Worm (Caenorhabditis elegans) whole organism, late embryonic: Measurements from ENCODE around the gene Y49F6C.6.

Experiments
- C08G9.2 ChIP-seq: sonication (generic microtip); optimal IDR thresholded peaks from 2 replicates; lab custom pipeline; 2016; ENCODE audit warnings: mild to moderate bottlenecking, missing genetic modification characterization, moderate library complexity, missing compliant biosample characterization
- K02D7.2 ChIP-seq: sonication (generic microtip); optimal IDR thresholded peaks from 2 replicates; lab custom pipeline; 2017; ENCODE audit warnings: mild to moderate bottlenecking, missing genetic modification characterization, missing compliant biosample characterization
- K09A11.1 ChIP-seq: sonication (generic microtip); optimal IDR thresholded peaks from 2 replicates; lab custom pipeline; 2017; ENCODE audit warnings: antibody characterized with exemption, mild to moderate bottlenecking, missing genetic modification characterization, missing compliant biosample characterization; ENCODE audit not compliant: insufficient read depth
- ahr-1 ChIP-seq: sonication (generic microtip); optimal IDR thresholded peaks from 2 replicates; lab custom pipeline; 2016; ENCODE audit warnings: missing genetic modification characterization, missing compliant biosample characterization
- ama-1 ChIP-seq: fragments of 150-350 bp; optimal IDR thresholded peaks from 2 replicates; lab custom pipeline; 2014
- ceh-14 ChIP-seq: sonication (generic microtip); optimal IDR thresholded peaks from 2 replicates; lab custom pipeline; 2016; ENCODE audit warnings: missing genotype, missing genetic modification characterization, missing compliant biosample characterization
- ceh-18 ChIP-seq: sonication (generic microtip); optimal IDR thresholded peaks from 2 replicates; lab custom pipeline; 2016; ENCODE audit warnings: missing genetic modification characterization, missing compliant biosample characterization
- ceh-19 ChIP-seq: fragments of 200-800 bp; sonication (Bioruptor generic); optimal IDR thresholded peaks from 2 replicates; lab custom pipeline; 2018; ENCODE audit warnings: mild to moderate bottlenecking, missing genetic modification characterization, missing compliant biosample characterization
- ceh-31 ChIP-seq: sonication (generic microtip); optimal IDR thresholded peaks from 2 replicates; lab custom pipeline; 2016; ENCODE audit warnings: missing genetic modification characterization, missing compliant biosample characterization
- ceh-34 ChIP-seq: sonication (generic microtip); optimal IDR thresholded peaks from 2 replicates; lab custom pipeline; 2016; ENCODE audit warnings: mild to moderate bottlenecking, missing genetic modification characterization, missing compliant biosample characterization
- ceh-45 ChIP-seq: fragments of 200-800 bp; sonication (Bioruptor generic); IDR thresholded peaks from 2 replicates; pipeline ENCODE4 v1.3.6; 2022; ENCODE audit warnings: missing genetic modification reagents, missing genetic modification characterization, missing compliant biosample characterization
- ceh-48 ChIP-seq: sonication (generic microtip); optimal IDR thresholded peaks from 2 replicates; lab custom pipeline; 2016; ENCODE audit warnings: missing genetic modification characterization, inconsistent platforms, missing compliant biosample characterization
- elt-2 ChIP-seq: sonication (generic microtip); optimal IDR thresholded peaks from 2 replicates; lab custom pipeline; 2016; ENCODE audit warnings: missing genetic modification reagents, missing genetic modification characterization, missing compliant biosample characterization
- elt-4 ChIP-seq: sonication (generic microtip); optimal IDR thresholded peaks from 2 replicates; lab custom pipeline; 2016; ENCODE audit warnings: missing genetic modification characterization, missing compliant biosample characterization
- ets-4 ChIP-seq: sonication (generic microtip); optimal IDR thresholded peaks from 2 replicates; lab custom pipeline; 2016; ENCODE audit warnings: missing genetic modification characterization, missing compliant biosample characterization
- eyg-1 ChIP-seq: sonication (generic microtip); optimal IDR thresholded peaks from 2 replicates; lab custom pipeline; 2016; ENCODE audit warnings: missing genotype, missing genetic modification characterization, missing compliant biosample characterization
- fax-1 ChIP-seq: sonication (generic microtip); optimal IDR thresholded peaks from 2 replicates; lab custom pipeline; 2016; ENCODE audit warnings: missing genotype, missing genetic modification characterization, missing compliant biosample characterization
- fkh-10 ChIP-seq: fragments of 150-350 bp; optimal IDR thresholded peaks from 2 replicates; lab custom pipeline; 2014; ENCODE audit warnings: missing biosample characterization, missing genetic modification reagents, missing genetic modification characterization
- fkh-6 ChIP-seq: sonication (generic microtip); optimal IDR thresholded peaks from 2 replicates; lab custom pipeline; 2016; ENCODE audit warnings: missing genetic modification characterization, missing compliant biosample characterization
- gmeb-2 ChIP-seq: sonication (generic microtip); optimal IDR thresholded peaks from 2 replicates; lab custom pipeline; 2016; ENCODE audit warnings: missing genetic modification characterization, inconsistent platforms, missing compliant biosample characterization
- hlh-15 ChIP-seq: sonication (generic microtip); optimal IDR thresholded peaks from 2 replicates; lab custom pipeline; 2016; ENCODE audit warnings: missing genetic modification characterization, missing compliant biosample characterization
- hlh-6 ChIP-seq: sonication (generic microtip); optimal IDR thresholded peaks from 2 replicates; lab custom pipeline; 2016; ENCODE audit warnings: missing genotype, missing genetic modification characterization, missing compliant biosample characterization
- hlh-8 ChIP-seq: sonication (generic microtip); optimal IDR thresholded peaks from 2 replicates; lab custom pipeline; 2016; ENCODE audit warnings: missing genotype, missing genetic modification characterization, missing compliant biosample characterization
- lim-6 ChIP-seq: sonication (generic microtip); optimal IDR thresholded peaks from 2 replicates; lab custom pipeline; 2016; ENCODE audit warnings: missing genetic modification characterization, missing compliant biosample characterization
- lin-11 ChIP-seq: fragments of 200-800 bp; sonication (Bioruptor generic); optimal IDR thresholded peaks from 2 replicates; lab custom pipeline; 2018; ENCODE audit warnings: mild to moderate bottlenecking, missing genetic modification characterization, missing compliant biosample characterization
- madf-2 ChIP-seq: sonication (generic microtip); optimal IDR thresholded peaks from 2 replicates; lab custom pipeline; 2017; ENCODE audit warnings: missing genetic modification characterization, missing compliant biosample characterization
- mec-3 ChIP-seq: sonication (generic microtip); optimal IDR thresholded peaks from 2 replicates; lab custom pipeline; 2016; ENCODE audit warnings: borderline replicate concordance, missing genetic modification characterization, missing compliant biosample characterization
- nfya-1 ChIP-seq: sonication (generic microtip); optimal IDR thresholded peaks from 2 replicates; lab custom pipeline; 2017; ENCODE audit warnings: missing genetic modification characterization, mild to moderate bottlenecking, missing compliant biosample characterization, antibody characterized with exemption, moderate library complexity
- nhr-11 ChIP-seq: fragments of 150-350 bp; optimal IDR thresholded peaks from 2 replicates; lab custom pipeline; 2014; ENCODE audit warnings: missing biosample characterization, missing genetic modification characterization
- nhr-232 ChIP-seq: sonication (generic microtip); optimal IDR thresholded peaks from 2 replicates; lab custom pipeline; 2016; ENCODE audit warnings: missing genetic modification characterization, missing compliant biosample characterization
- odd-2 ChIP-seq: sonication (generic microtip); optimal IDR thresholded peaks from 2 replicates; lab custom pipeline; 2017; ENCODE audit warnings: antibody characterized with exemption, mild to moderate bottlenecking, missing genetic modification characterization, missing compliant biosample characterization
- pat-9 ChIP-seq: fragments of 200-800 bp; sonication (Bioruptor generic); optimal IDR thresholded peaks from 2 replicates; lab custom pipeline; 2018; ENCODE audit warnings: mild to moderate bottlenecking, missing genetic modification characterization, moderate library complexity, missing compliant biosample characterization
- pqm-1 ChIP-seq: sonication (generic microtip); optimal IDR thresholded peaks from 2 replicates; lab custom pipeline; 2016; ENCODE audit warnings: missing genetic modification characterization, missing compliant biosample characterization
- ref-2 ChIP-seq: sonication (generic microtip); optimal IDR thresholded peaks from 2 replicates; lab custom pipeline; 2016; ENCODE audit warnings: missing genetic modification characterization, missing compliant biosample characterization
- rnt-1 ChIP-seq: sonication (generic microtip); optimal IDR thresholded peaks from 2 replicates; lab custom pipeline; 2016; ENCODE audit warnings: missing genetic modification characterization, missing compliant biosample characterization
- sox-2 ChIP-seq: fragments of 200-800 bp; sonication (Bioruptor generic); IDR thresholded peaks from 2 replicates; pipeline ENCODE4 v1.3.6; 2022; ENCODE audit warnings: missing genetic modification reagents, missing genetic modification characterization, missing compliant biosample characterization
- sox-4 ChIP-seq: sonication (generic microtip); optimal IDR thresholded peaks from 2 replicates; lab custom pipeline; 2017; ENCODE audit warnings: mild to moderate bottlenecking, missing genetic modification characterization, inconsistent platforms, missing compliant biosample characterization
- syd-9 ChIP-seq: sonication (generic microtip); optimal IDR thresholded peaks from 2 replicates; lab custom pipeline; 2016; ENCODE audit warnings: mild to moderate bottlenecking, missing genetic modification characterization, moderate library complexity, missing compliant biosample characterization
- ttx-3 ChIP-seq: sonication (generic microtip); optimal IDR thresholded peaks from 2 replicates; lab custom pipeline; 2016; ENCODE audit warnings: missing genetic modification reagents, missing genetic modification characterization, missing compliant biosample characterization
- unc-3 ChIP-seq, 2 experiments: fragments of 200-800 bp in 1 of 2; sonication (Bioruptor generic) in 1 of 2; sonication (generic microtip) in 1 of 2; conservative IDR thresholded peaks in 1 of 2; optimal IDR thresholded peaks in 1 of 2; 2 replicates each; pipeline versions ENCODE4 v1.3.6 to Lab custom; 2016 to 2022; ENCODE audit warnings: missing compliant biosample characterization in 2 of 2, missing genetic modification characterization in 2 of 2, missing genetic modification reagents in 1 of 2
- unc-42 ChIP-seq: sonication (generic microtip); optimal IDR thresholded peaks from 2 replicates; lab custom pipeline; 2016; ENCODE audit warnings: missing genotype, missing genetic modification characterization, missing compliant biosample characterization

The Y49F6C.6 gene

DNA sequence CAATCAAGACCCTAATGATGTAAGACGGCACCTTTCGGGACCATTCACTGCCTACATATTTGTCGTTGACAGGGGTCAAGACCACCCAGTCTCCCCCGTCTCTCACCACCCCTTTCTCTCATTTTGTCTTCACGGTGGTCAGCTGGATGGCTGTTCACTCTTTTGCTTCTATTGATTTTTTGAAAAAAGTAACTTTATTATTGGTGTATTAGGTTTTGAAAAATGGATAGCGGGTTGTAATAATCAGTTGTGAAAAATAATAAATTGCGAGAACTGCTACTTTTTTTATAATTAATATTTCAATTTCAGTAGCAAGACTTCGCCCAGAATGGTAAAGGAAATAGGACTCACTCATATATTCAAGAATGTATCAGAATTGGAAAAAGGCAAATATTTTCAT is 9.8 kb upstream of the Y49F6C.6 start, which contains the start of gene bath-9:
Gene bath-9, plus strand, starts transcription at position 301 of the 400 bp plus-strand sequence.
- TF ChIP-seq nhr-11 (no peak), K09A11.1 (tag; lab: Kevin White, UChicago) (no peak), eyg-1 (tag; lab: Kevin White, UChicago) (no peak)

DNA sequence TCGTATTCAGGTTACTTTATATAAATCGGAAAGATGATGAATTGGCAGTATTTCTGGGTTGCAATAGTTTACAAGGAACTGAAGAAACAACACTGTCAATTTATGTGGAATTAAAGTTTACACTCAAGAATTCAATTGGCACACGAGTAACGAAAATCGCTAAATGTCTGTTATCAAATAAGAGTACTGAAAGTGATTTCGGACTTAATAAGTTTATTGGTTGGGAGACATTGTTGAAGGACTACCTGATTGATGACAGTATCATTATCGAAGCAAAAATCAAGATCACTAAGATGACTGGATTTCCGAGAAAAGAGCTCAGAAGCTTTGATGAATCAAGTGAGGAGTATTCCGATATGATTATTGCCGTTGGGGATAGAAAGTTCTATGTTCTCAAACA is 8.3 kb upstream of the Y49F6C.6 start:
- TF ChIP-seq fkh-10 (no peak), gmeb-2 (tag; lab: Kevin White, UChicago) (no peak), syd-9 (tag; lab: Kevin White, UChicago) (no peak), unc-3 (GFP tag; conservative IDR thresholded peaks at IDR 0.05; lab: Robert Waterston, UW) (no peak), unc-3 (tag; optimal IDR thresholded peaks at IDR 0.05; lab: Kevin White, UChicago) (no peak), sox-2 (GFP tag; lab: Robert Waterston, UW) (no peak), mec-3 (tag; lab: Kevin White, UChicago) (no peak), nhr-232 (no peak), ets-4 (no peak), madf-2 (tag; lab: Kevin White, UChicago) (no peak), ceh-14 (tag; lab: Kevin White, UChicago) (no peak), hlh-15 (tag; lab: Kevin White, UChicago) (no peak)
- TF ChIP-seq, all 69 proteins: peak for 0

DNA sequence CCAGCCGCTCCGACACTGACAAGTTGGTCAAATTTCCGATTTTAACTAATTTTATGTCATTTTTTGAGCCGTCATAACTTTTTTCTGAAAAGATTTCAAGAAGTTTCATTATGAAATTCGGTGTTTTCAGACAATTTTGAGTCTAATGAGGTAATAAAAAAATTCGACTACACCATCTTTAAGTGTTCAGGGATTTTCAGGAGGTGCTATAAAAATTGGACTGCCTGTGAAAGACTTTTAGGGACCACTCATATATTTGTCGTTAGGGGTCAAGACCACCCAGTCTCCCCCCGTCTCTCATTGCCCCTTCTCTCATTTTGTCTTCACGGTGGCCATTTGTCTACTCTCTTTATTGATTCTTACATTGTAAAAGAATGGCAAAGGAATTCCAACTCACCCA is 7.8 kb upstream of the Y49F6C.6 start, which contains the start of gene bath-10:
Gene bath-10, plus strand, starts transcription at position 301 of the 400 bp plus-strand sequence.
- TF ChIP-seq ceh-31 (tag; lab: Kevin White, UChicago): no peak
- TF ChIP-seq hlh-6: no peak
- no peak for TF ChIP-seq ceh-45 (GFP tag; lab: Robert Waterston, UW)
- no peak for TF ChIP-seq ahr-1 (tag; lab: Kevin White, UChicago)
- TF ChIP-seq ceh-18 (tag; lab: Kevin White, UChicago): no peak
- no peak for TF ChIP-seq ama-1 (lab: Kevin White, UChicago)
- no peak for TF ChIP-seq ceh-34 (tag; lab: Kevin White, UChicago)
- no peak for TF ChIP-seq eyg-1 (tag; lab: Kevin White, UChicago)

DNA sequence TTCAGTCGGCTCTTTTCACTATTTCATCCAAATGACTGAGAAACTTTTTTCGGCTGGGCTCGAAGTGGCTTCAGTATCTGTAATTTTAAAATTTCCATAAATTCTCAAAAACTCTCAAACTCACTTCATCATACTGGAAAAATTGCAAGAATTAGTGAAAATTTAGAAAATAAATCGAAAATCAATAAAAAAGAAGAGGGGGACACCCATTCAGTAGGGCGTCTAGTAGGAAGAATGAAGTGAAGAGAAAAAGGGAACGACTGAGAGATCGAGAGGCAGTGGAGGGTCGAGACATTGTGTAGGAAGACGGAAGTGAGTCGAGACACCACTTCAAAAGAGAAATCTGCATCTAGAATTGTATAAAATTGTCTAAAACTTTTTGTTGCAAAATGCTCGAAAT is 6.9 kb upstream of the Y49F6C.6 start:
- no peak for TF ChIP-seq pat-9 (tag; lab: Kevin White, UChicago)
- TF ChIP-seq nfya-1 (tag; lab: Kevin White, UChicago): peak; percentile 43
- TF ChIP-seq lin-11 (tag; lab: Kevin White, UChicago): no peak
- no peak for TF ChIP-seq rnt-1 (tag; lab: Kevin White, UChicago)
- TF ChIP-seq C08G9.2 (tag; lab: Kevin White, UChicago): no peak
- peak; percentile 43 for TF ChIP-seq unc-42 (tag; lab: Kevin White, UChicago)
- peak; percentile 24 for TF ChIP-seq ceh-31 (tag; lab: Kevin White, UChicago)
- TF ChIP-seq ttx-3: no peak
- no peak for TF ChIP-seq fkh-6
- no peak for TF ChIP-seq ref-2 (tag; lab: Kevin White, UChicago)
- peak; percentile 96 for TF ChIP-seq ceh-48
- no peak for TF ChIP-seq madf-2 (tag; lab: Kevin White, UChicago)
- no peak for TF ChIP-seq ceh-19
- TF ChIP-seq mec-3 (tag; lab: Kevin White, UChicago): no peak
- TF ChIP-seq ceh-18 (tag; lab: Kevin White, UChicago): no peak

DNA sequence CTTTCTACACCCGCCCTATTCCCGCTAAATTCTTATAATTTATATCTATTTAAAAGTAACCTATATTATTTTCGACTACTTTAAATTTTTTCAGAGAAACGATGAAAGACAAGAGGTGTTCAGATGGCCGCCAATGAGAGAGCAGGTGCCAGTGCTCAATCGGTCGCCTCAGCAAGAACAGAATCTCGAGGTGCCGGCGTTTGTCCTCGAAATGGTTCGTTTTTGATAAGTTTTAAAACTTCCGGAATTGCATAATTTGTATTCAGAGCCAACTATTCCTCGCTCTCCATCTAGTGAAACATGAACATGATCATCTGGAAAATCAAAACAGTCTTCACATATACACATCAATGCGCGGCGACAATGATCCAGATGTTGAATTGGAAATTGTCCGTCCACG is 4.0 kb upstream of the Y49F6C.6 start, which contains the start of gene bath-23:
Gene bath-23, plus strand, starts transcription at position 301 of the 400 bp plus-strand sequence.
- TF ChIP-seq K02D7.2 (no peak), ama-1 (lab: Kevin White, UChicago) (no peak), lim-6 (tag; lab: Kevin White, UChicago) (no peak), sox-4 (tag; lab: Kevin White, UChicago) (no peak), pqm-1 (tag; lab: Kevin White, UChicago) (no peak), odd-2 (no peak), ceh-14 (tag; lab: Kevin White, UChicago) (no peak), ceh-19 (no peak), fkh-6 (no peak), fax-1 (tag; lab: Kevin White, UChicago) (no peak), C08G9.2 (tag; lab: Kevin White, UChicago) (no peak), elt-4 (tag; lab: Kevin White, UChicago) (no peak), ceh-34 (tag; lab: Kevin White, UChicago) (no peak), elt-2 (tag; lab: Kevin White, UChicago) (no peak), nhr-11 (no peak), hlh-6 (no peak), lin-11 (tag; lab: Kevin White, UChicago) (no peak), hlh-8 (no peak)
